Worm (Caenorhabditis elegans): ENCODE data around the gene srx-6.
"Not testable (repeated sequence)": the region's sequence is repeated elsewhere in the genome, so short reads cannot be mapped to it uniquely, and the experiment has no call there.

Gene srx-6

DNA sequence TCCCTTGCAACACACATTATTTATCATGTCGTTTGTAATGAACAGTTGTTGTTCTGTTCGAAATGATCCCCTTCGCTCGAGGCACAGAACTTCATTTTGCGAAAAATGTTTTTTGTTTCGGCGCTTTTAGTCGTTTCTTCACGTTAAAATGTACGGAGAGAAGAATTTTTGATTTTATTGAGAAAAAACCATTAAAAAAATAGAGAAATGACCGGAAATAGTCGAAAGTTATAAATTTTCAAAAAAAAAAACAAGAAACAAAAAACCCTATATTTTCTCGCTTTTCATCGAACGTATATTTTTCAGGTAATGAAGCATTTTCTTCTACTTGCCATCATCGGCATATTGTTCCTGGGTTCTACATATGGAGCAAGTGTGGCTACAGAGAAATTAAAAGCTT lies 19.1 kb upstream of the srx-6 start, which contains the start of gene F10G2.1:
Gene F10G2.1, plus strand, starts transcription at position 301 of the 400 bp plus-strand sequence.
- TF ChIP-seq him-1 (tag; optimal IDR thresholded peaks at IDR 0.05) = no peak
- TF ChIP-seq dao-5 (tag; optimal IDR thresholded peaks at IDR 0.05) = no peak

DNA sequence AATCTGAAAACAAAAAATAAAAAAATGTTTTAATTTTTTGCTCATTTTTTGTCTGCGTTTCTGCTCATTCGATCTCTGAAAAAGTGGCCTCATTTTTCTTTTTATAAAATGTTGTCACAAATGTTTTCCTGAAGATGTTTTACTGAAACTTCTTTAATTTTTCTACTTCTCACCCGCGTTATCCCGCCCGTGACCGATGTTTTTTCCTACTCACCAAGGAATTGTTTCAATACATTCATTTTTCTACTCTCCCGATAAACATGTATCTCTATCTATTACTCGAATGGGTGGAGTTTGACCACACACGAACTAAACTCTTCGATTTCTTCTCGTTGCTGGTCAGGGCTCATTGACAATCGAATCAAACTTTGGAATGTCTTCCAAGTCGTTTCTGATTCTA lies 17.7 kb upstream of the srx-6 start, which contains the start of gene F10G2.2:
Gene F10G2.2, plus strand, starts transcription at position 301 of the 400 bp plus-strand sequence.
- no peak for TF ChIP-seq him-1 (tag; optimal IDR thresholded peaks at IDR 0.05)
- TF ChIP-seq dao-5 (tag; optimal IDR thresholded peaks at IDR 0.05) = no peak
- TF ChIP-seq W03F9.2 (tag; optimal IDR thresholded peaks at IDR 0.05) = no peak

DNA sequence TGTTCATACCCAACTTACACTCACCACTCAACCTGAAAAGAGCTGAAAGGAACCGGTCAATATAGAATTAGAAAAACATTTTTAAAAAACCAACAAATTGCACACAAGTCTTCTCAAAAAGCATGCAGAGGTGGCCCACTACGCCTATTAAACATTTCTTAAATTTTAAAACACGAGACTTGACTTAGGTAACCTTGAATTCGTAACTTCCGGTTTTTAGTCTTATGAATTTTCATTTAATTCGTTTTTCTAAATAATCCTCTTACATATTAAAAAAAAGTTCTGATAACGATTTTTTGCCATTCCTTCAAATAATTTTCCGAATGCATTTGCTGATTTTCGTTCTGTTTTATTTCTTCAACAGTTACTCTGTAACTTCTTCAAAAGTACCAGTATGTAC lies 15.0 kb upstream of the srx-6 start, which contains the start of gene clec-7:
Gene clec-7, plus strand, starts transcription at position 301 of the 400 bp plus-strand sequence.
- TF ChIP-seq him-1 (tag; optimal IDR thresholded peaks at IDR 0.05) (no peak), W03F9.2 (tag; optimal IDR thresholded peaks at IDR 0.05) (no peak), dao-5 (tag; optimal IDR thresholded peaks at IDR 0.05) (no peak)

DNA sequence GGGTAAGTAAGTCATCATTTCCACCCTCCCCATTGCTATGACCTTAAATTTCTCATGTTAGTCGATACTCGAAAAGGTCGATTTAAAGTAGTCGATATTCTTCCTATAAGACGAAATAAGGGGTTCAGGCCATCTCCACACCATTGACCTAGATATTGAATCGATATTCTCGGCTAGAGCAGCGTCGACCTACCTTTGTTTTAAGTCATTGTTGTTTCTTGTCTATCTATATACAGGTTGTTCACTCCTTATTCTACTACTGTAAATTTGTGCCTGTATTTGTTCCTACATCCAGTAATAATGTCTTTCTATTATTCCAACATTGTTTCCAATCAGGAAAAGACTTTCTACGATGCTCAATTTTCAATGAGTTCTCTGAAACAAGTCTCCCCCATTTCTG lies 13.8 kb upstream of the srx-6 start, which contains the start of gene F10G2.4:
Gene F10G2.4, plus strand, starts transcription at position 301 of the 400 bp plus-strand sequence.
- TF ChIP-seq him-1 (tag; optimal IDR thresholded peaks at IDR 0.05) (no peak), W03F9.2 (tag; optimal IDR thresholded peaks at IDR 0.05) (no peak), dao-5 (tag; optimal IDR thresholded peaks at IDR 0.05) (no peak)

ce11 chrV:7325285-7325684 lies 12.2 kb upstream of the srx-6 start, which contains the start of gene srx-92:
srx-92 (minus strand) TSS chrV:7325385.
- TF ChIP-seq dao-5 (tag; optimal IDR thresholded peaks at IDR 0.05) (no peak), W03F9.2 (tag; optimal IDR thresholded peaks at IDR 0.05) (no peak), him-1 (tag; optimal IDR thresholded peaks at IDR 0.05) (no peak)

ce11 chrV:7321915-7322314 lies 8.8 kb upstream of the srx-6 start, which contains the start of gene F10G2.10:
F10G2.10 (plus strand) TSS chrV:7322215.
- TF ChIP-seq him-1 (tag; optimal IDR thresholded peaks at IDR 0.05) (no peak), dao-5 (tag; optimal IDR thresholded peaks at IDR 0.05) (no peak), W03F9.2 (tag; optimal IDR thresholded peaks at IDR 0.05) (no peak)

ce11 chrV:7320909-7321308 lies 7.8 kb upstream of the srx-6 start, which contains the start of gene lmd-4:
lmd-4 (minus strand) TSS chrV:7321009.
- TF ChIP-seq him-1 (tag; optimal IDR thresholded peaks at IDR 0.05) (no peak), W03F9.2 (tag; optimal IDR thresholded peaks at IDR 0.05) (no peak), dao-5 (tag; optimal IDR thresholded peaks at IDR 0.05) (no peak)

ce11 chrV:7307089-7307488 lies 6.0 kb downstream of the srx-6 start, which contains the start of gene F07G11.1:
F07G11.1 (plus strand) TSS chrV:7307389.
- TF ChIP-seq W03F9.2 (tag; optimal IDR thresholded peaks at IDR 0.05) (no peak), dao-5 (tag; optimal IDR thresholded peaks at IDR 0.05) (no peak), him-1 (tag; optimal IDR thresholded peaks at IDR 0.05) (no peak)

DNA sequence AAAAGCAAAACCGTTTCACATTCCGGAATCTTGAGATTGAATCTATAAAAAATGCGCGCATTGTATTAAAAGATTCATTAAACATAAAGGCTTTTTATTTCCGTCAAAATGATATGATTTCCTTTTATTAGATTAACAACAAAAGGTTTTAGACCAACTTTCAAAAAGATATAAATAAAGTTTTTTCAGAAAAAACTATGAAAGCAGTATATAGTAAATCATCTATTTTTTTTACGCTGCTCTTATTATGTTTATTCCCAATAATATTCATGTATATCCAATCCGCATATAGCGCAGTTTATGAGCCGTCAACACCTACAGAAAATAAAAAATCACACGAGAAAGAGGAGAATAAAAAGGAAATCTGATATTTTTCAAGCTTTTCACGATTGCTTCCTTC lies 8.6 kb downstream of the srx-6 start, which contains the start of gene F07G11.2:
Gene F07G11.2, plus strand, starts transcription at position 301 of the 400 bp plus-strand sequence.
- not testable (repeated sequence) for TF ChIP-seq dao-5, him-1, W03F9.2 (tag; optimal IDR thresholded peaks at IDR 0.05)

- TF ChIP-seq W03F9.2 (tag; optimal IDR thresholded peaks at IDR 0.05) (no peak), him-1 (tag; optimal IDR thresholded peaks at IDR 0.05) (no peak), dao-5 (tag; optimal IDR thresholded peaks at IDR 0.05) (no peak)
These were observed 14.7 kb downstream of the srx-6 start, which contains the start of gene F07G11.3 for ce11 chrV:7298463-7298862. F07G11.3 (plus strand) TSS chrV:7298763.

DNA sequence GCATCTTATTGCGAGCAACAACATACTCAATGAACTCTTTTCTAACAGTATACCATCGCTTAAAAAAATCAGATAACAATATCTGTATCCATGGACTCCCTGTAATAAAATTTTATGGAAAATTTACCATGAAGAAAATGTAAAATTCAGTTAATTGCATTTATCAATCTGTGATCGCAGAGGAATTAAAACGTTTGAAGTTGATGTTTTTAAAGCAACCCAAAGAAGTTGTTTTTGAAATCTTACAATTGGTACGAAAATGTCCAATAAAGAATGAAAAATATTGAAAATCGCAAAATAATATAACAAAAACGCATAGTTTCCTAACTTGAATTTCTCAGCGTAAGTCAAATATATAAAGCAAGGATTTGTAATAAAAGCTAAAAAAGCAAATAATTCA lies 15.9 kb downstream of the srx-6 start, which contains the start of gene srj-32:
Gene srj-32, minus strand, starts transcription at position 101 of the 400 bp plus-strand sequence.
- TF ChIP-seq W03F9.2 (tag; optimal IDR thresholded peaks at IDR 0.05) = no peak
- no peak for TF ChIP-seq him-1 (tag; optimal IDR thresholded peaks at IDR 0.05)
- no peak for TF ChIP-seq dao-5 (tag; optimal IDR thresholded peaks at IDR 0.05)

ce11 chrV:7295270-7295669 lies 17.9 kb downstream of the srx-6 start, which contains the start of gene F07G11.4:
F07G11.4 (minus strand) TSS chrV:7295370.
- no peak for TF ChIP-seq him-1 (tag; optimal IDR thresholded peaks at IDR 0.05)
- no peak for TF ChIP-seq W03F9.2 (tag; optimal IDR thresholded peaks at IDR 0.05)
- no peak for TF ChIP-seq dao-5 (tag; optimal IDR thresholded peaks at IDR 0.05)

ce11 chrV:7288699-7289098 lies 24.4 kb downstream of the srx-6 start, which contains the start of gene C13A2.1:
C13A2.1 (plus strand) TSS chrV:7288999.
- no peak for TF ChIP-seq him-1 (tag; optimal IDR thresholded peaks at IDR 0.05)
- no peak for TF ChIP-seq dao-5 (tag; optimal IDR thresholded peaks at IDR 0.05)
- TF ChIP-seq W03F9.2 (tag; optimal IDR thresholded peaks at IDR 0.05) = no peak

DNA sequence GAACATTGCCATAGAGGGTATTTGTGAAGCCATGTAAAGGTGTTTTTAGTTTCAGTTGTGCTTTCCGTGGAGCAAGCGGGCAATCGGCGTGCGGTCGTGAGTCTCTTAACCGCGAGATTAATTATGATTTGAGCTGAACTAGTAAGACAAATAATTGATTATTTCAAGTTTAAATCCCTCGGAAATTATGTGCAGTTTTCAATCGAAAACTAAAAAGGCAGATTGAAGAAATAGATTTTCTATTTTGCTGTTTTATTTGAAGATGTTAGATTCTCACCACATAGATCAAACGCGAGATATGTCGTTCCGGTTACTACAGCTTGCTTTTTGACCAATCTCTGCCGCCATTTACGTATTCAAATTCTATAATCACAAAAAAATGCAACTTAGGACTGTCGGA lies 31.1 kb downstream of the srx-6 start, which contains the start of gene C13A2.3:
Gene C13A2.3, plus strand, starts transcription at position 301 of the 400 bp plus-strand sequence.
- TF ChIP-seq W03F9.2 (tag; optimal IDR thresholded peaks at IDR 0.05) = no peak
- no peak for TF ChIP-seq dao-5 (tag; optimal IDR thresholded peaks at IDR 0.05)
- TF ChIP-seq him-1 (tag; optimal IDR thresholded peaks at IDR 0.05) = no peak

Data from whole organism, L4/young adult.